Fruit fly (Drosophila melanogaster) whole organism, embryonic: ENCODE data around the gene Lerp.

Source experiments
- CG10274 ChIP-seq: fragments of 200-800 bp; sonication (Bioruptor generic); optimal IDR thresholded peaks from 3 replicates; lab custom pipeline; 2017; ENCODE audit warnings: missing biosample characterization, mild to moderate bottlenecking, missing genetic modification characterization
- CG30020 ChIP-seq: fragments of 200-800 bp; optimal IDR thresholded peaks from 2 replicates; lab custom pipeline; 2019; ENCODE audit warnings: missing biosample characterization, mild to moderate bottlenecking, missing genetic modification characterization, moderate library complexity
- CG33213 ChIP-seq: fragments of 200-800 bp; sonication (Bioruptor generic); optimal IDR thresholded peaks from 3 replicates; lab custom pipeline; 2016; ENCODE audit warnings: missing biosample characterization, missing genetic modification characterization
- CG6272 ChIP-seq: fragments of 200-800 bp; sonication (Bioruptor generic); IDR thresholded peaks from 2 replicates; pipeline ENCODE4 v1.3.6; 2022; ENCODE audit warnings: missing biosample characterization, missing genetic modification characterization
- HLHmδ ChIP-seq: fragments of 200-800 bp; sonication (Bioruptor generic); optimal IDR thresholded peaks from 2 replicates; lab custom pipeline; 2018; ENCODE audit warnings: missing biosample characterization, mild to moderate bottlenecking, missing genetic modification characterization, moderate library complexity
- Hsf ChIP-seq: fragments of 200-800 bp; sonication (Bioruptor generic); optimal IDR thresholded peaks from 3 replicates; lab custom pipeline; 2016; ENCODE audit warnings: missing biosample characterization, missing genetic modification characterization

- TF ChIP-seq CG33213 (GFP tag; lab: Kevin White, UChicago) (no peak), CG30020 (tag; lab: Kevin White, UChicago) (no peak), HLHmδ (GFP tag; lab: Kevin White, UChicago) (no peak), Hsf (GFP tag; lab: Kevin White, UChicago) (no peak), CG6272 (GFP tag; lab: Robert Waterston, UW) (no peak), CG10274 (no peak)
Observed at dm6 chr3R:26906034-26906433, 43.1 kb upstream of the Lerp start.
